Worm (Caenorhabditis elegans): ENCODE data around the gene glt-5.
"Not testable (repeated sequence)": the region's sequence is repeated elsewhere in the genome, so short reads cannot be mapped to it uniquely, and the experiment has no call there.

glt-5 gene

ce11 chrII:9708835-9709299 is at the start of gene glt-5:
glt-5 (minus strand) TSS chrII:9708885.
- TF ChIP-seq W03F9.2 (tag; optimal IDR thresholded peaks at IDR 0.05) (no peak), him-1 (tag; optimal IDR thresholded peaks at IDR 0.05) (no peak), dao-5 (tag; optimal IDR thresholded peaks at IDR 0.05) (no peak)

DNA sequence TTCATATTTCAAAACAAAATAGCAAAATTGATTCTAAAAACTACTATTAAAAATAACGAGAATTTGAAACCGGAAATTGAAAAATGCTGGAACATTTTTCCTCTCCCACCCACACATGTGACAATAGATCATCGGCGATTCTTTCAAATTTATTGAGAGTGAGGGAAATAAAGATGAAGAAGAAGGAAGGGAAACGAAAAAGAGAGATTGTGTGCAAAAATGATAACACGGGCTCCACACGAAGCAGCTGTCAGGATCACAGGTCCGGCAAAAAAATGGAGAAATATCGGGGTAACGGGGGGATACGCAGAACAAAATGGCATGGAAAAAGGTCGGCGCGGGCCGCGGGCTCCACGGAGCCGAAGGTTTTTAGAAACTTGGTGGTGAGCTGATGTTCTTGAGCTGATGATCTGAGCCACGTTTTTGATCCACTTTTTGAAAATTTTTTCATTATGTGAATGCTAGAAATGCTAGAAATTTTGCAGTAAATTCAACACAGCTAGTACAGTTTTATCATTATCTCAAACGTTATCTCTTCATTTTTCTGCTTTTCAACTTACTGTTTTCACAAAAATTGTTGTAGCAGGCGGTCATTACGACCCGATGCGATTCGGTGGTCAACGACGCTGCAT is 49.1 kb upstream of the glt-5 start, which contains the start of gene shk-1:
Gene shk-1, plus strand, starts transcription at position 582 of the 632 bp plus-strand sequence.
- TF ChIP-seq him-1 (tag; optimal IDR thresholded peaks at IDR 0.05) (no peak), dao-5 (tag; optimal IDR thresholded peaks at IDR 0.05) (no peak), W03F9.2 (tag; optimal IDR thresholded peaks at IDR 0.05) (no peak)

DNA sequence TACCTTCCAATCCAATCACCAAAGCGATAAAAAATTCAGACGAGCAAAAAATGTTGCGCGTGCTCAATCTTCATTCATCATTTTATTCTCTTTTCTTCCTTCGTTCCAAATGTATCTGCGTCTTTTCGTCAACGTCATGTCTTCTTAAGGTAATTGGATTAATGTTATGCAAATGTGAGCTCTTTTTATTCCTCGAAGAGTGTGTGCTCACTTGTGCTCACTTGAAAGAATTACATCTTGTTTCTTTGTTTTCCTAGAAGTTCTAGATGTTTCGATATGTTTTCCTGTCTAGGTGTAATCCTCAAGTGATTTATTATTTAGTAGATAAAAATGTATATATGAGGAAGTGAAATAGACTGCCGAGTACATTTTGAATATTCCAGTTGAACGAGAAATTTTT is 46.7 kb upstream of the glt-5 start:
- TF ChIP-seq him-1 (tag; optimal IDR thresholded peaks at IDR 0.05) (no peak), W03F9.2 (tag; optimal IDR thresholded peaks at IDR 0.05) (no peak)

- TF ChIP-seq dao-5 (tag; optimal IDR thresholded peaks at IDR 0.05), result no peak
- TF ChIP-seq him-1 (tag; optimal IDR thresholded peaks at IDR 0.05), result no peak
- TF ChIP-seq W03F9.2 (tag; optimal IDR thresholded peaks at IDR 0.05), result no peak
These were observed 45.0 kb upstream of the glt-5 start, which contains the start of gene ZK1321.1 for ce11 chrII:9753730-9754129. ZK1321.1 (plus strand) TSS chrII:9754030.

DNA sequence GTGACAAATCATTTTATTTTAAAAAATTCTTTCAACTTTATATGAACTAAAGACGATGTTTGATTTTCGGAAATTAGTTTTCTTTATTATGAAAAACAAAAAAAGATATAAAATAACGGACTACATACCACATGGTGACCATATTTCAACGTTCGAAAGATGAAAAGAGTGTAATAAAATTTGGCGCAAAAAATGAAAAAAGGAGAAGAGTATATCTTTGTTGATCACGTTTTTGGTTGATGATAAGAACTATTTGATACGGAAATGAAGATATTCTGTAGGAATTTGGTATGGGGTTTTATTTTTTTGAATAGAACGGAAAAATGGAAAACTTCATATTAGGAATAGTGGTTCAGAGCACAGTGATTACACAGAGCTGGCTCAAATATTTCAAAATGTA is 44.4 kb upstream of the glt-5 start, which contains the start of gene Y53C12B.7:
Gene Y53C12B.7, minus strand, starts transcription at position 163 of the 400 bp plus-strand sequence.
- no peak for TF ChIP-seq W03F9.2 (tag; optimal IDR thresholded peaks at IDR 0.05)
- no peak for TF ChIP-seq him-1 (tag; optimal IDR thresholded peaks at IDR 0.05)
- TF ChIP-seq dao-5 (tag; optimal IDR thresholded peaks at IDR 0.05), result no peak

DNA sequence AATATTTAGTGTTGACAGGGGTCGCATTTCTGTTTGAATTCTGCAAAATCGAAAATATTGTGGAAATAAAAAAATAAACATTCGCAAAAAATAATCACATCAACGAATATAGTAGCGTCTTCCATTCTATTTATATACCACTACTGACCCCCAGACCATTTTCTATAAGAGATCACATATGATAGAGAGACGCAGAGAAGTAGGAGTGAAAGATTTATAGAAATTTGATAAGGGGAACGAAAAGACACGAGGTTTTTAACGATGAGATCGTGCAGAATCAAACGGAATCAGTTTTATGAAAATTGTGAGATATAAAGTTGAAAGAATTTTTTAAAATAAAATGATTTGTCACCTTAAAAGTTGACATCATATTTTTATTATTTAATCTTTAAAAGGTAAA is 43.6 kb upstream of the glt-5 start:
- TF ChIP-seq W03F9.2 (tag; optimal IDR thresholded peaks at IDR 0.05), result no peak
- no peak for TF ChIP-seq dao-5 (tag; optimal IDR thresholded peaks at IDR 0.05)
- no peak for TF ChIP-seq him-1 (tag; optimal IDR thresholded peaks at IDR 0.05)

DNA sequence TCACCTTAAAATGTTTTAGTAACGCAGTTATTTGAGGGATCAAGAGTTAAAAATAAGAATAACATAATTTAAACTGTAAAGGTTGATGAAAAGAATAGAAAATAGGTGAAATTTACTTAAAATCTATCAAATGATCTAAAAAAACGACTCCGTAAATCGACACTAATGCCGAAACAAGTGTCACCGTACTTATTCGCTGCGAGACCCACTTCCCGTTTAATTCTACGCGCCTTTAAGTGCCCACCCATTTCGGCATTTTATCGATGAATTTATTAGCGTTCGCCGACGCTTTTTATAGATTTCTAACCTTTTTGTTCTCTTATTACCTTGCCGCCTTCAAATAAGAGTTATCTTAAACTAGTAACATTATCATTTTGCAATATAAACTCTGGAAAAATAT is 37.4 kb upstream of the glt-5 start, which contains the start of the genes Y53C12B.1 and nos-3:
Gene Y53C12B.1, minus strand, starts transcription at position 10 of the 400 bp plus-strand sequence.
Gene nos-3, plus strand, starts transcription at position 248 of the 400 bp plus-strand sequence.
- TF ChIP-seq dao-5 (tag; optimal IDR thresholded peaks at IDR 0.05), result no peak
- peak; percentile 14 for TF ChIP-seq him-1 (tag; optimal IDR thresholded peaks at IDR 0.05)
- peak; percentile 85 for TF ChIP-seq W03F9.2 (tag; optimal IDR thresholded peaks at IDR 0.05)

DNA sequence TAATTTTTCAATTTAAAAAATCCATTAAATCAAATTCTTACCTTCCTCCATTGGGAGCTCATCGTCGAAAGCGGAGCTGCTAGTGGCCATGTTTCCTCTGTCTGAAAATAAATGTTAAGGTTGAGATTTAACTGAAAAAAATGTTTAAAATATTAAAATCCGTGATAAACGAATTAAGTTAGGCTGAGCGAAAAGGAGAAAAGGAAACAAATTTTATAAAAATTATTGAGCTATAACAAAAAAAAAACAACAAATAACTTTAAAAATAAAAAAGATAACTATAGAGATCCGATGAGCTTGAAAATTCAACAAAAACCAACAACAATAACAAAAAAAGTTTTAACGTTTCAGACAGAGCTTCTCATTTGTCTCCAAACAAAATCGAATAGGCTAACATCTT is 34.1 kb upstream of the glt-5 start, which contains the start of gene pno-1:
Gene pno-1, minus strand, starts transcription at position 101 of the 400 bp plus-strand sequence.
- TF ChIP-seq him-1 (tag; optimal IDR thresholded peaks at IDR 0.05) (no peak), dao-5 (tag; optimal IDR thresholded peaks at IDR 0.05) (no peak), W03F9.2 (tag; optimal IDR thresholded peaks at IDR 0.05) (no peak)

ce11 chrII:9741400-9741799 is 32.7 kb upstream of the glt-5 start:
- TF ChIP-seq dao-5 (tag; optimal IDR thresholded peaks at IDR 0.05) (no peak), W03F9.2 (tag; optimal IDR thresholded peaks at IDR 0.05) (no peak)

ce11 chrII:9740552-9740951 is 31.9 kb upstream of the glt-5 start:
- TF ChIP-seq dao-5 (tag; optimal IDR thresholded peaks at IDR 0.05), result no peak
- TF ChIP-seq W03F9.2 (tag; optimal IDR thresholded peaks at IDR 0.05), result no peak
- TF ChIP-seq him-1 (tag; optimal IDR thresholded peaks at IDR 0.05), result no peak

- TF ChIP-seq him-1 (tag; optimal IDR thresholded peaks at IDR 0.05) (no peak), W03F9.2 (tag; optimal IDR thresholded peaks at IDR 0.05) (no peak), dao-5 (tag; optimal IDR thresholded peaks at IDR 0.05) (no peak)
These were observed 30.1 kb upstream of the glt-5 start for ce11 chrII:9738820-9739219.

- TF ChIP-seq dao-5 (tag; optimal IDR thresholded peaks at IDR 0.05), result no peak
- TF ChIP-seq him-1 (tag; optimal IDR thresholded peaks at IDR 0.05), result no peak
- TF ChIP-seq W03F9.2 (tag; optimal IDR thresholded peaks at IDR 0.05), result no peak
These were observed 27.1 kb upstream of the glt-5 start for ce11 chrII:9735785-9736184.

- TF ChIP-seq him-1, W03F9.2, dao-5 (tag; optimal IDR thresholded peaks at IDR 0.05): not testable (repeated sequence)
These were observed 23.1 kb upstream of the glt-5 start, which contains the start of gene mab-3 for ce11 chrII:9731810-9732209. mab-3 (plus strand) TSS chrII:9732137.

- TF ChIP-seq dao-5 (tag; optimal IDR thresholded peaks at IDR 0.05) (no peak), him-1 (tag; optimal IDR thresholded peaks at IDR 0.05) (no peak), W03F9.2 (tag; optimal IDR thresholded peaks at IDR 0.05) (no peak)
These were observed 21.2 kb upstream of the glt-5 start for ce11 chrII:9729866-9730265.

Measured in whole organism, L4/young adult.